Worm (Caenorhabditis elegans) whole organism, young adult: ENCODE measurements around the gene C26B9.5.

Experiments
- F37B4.10 ChIP-seq: fragments of 200-800 bp; sonication (Bioruptor generic); IDR thresholded peaks from 2 replicates; pipeline ENCODE4 v1.3.6; 2022; ENCODE audit warnings: missing genetic modification characterization, missing compliant biosample characterization
- F39B2.1 ChIP-seq: fragments of 200-800 bp; sonication (Bioruptor generic); IDR thresholded peaks from 2 replicates; pipeline ENCODE4 v1.3.6; 2022; ENCODE audit warnings: missing genetic modification reagents, missing genetic modification characterization, missing compliant biosample characterization
- F57C9.4 ChIP-seq: sonication (generic microtip); optimal IDR thresholded peaks from 2 replicates; lab custom pipeline; 2017; ENCODE audit warnings: mild to moderate bottlenecking, missing genetic modification characterization, missing compliant biosample characterization
- T26A5.8 ChIP-seq: sonication (generic microtip); optimal IDR thresholded peaks from 2 replicates; lab custom pipeline; 2016; ENCODE audit warnings: missing genetic modification characterization, missing compliant biosample characterization
- Y56A3A.18 ChIP-seq: fragments of 200-800 bp; sonication (Bioruptor generic); IDR thresholded peaks from 2 replicates; pipeline ENCODE4 v1.3.6; 2022; ENCODE audit warnings: missing genetic modification reagents, missing genetic modification characterization, missing compliant biosample characterization
- Y79H2A.3 ChIP-seq: fragments of 200-800 bp; sonication (Bioruptor generic); conservative IDR thresholded peaks from 2 replicates; pipeline ENCODE4 v1.3.6; 2022; ENCODE audit warnings: missing genetic modification reagents, missing genetic modification characterization, missing compliant biosample characterization
- akir-1 ChIP-seq: fragments of 200-800 bp; sonication (Bioruptor generic); optimal IDR thresholded peaks from 2 replicates; lab custom pipeline; 2018; ENCODE audit warnings: mild to moderate bottlenecking, missing genetic modification characterization, moderate library complexity, missing compliant biosample characterization
- ama-1 ChIP-seq, 3 experiments: fragments of 150-350 bp in 1 of 3; sonication (generic microtip) in 2 of 3; optimal IDR thresholded peaks; 2 replicates each; lab custom pipeline; 2014 to 2018; ENCODE audit warnings: missing biosample characterization in 2 of 3, missing genetic modification characterization in 2 of 3, missing genetic modification reagents in 2 of 3
- aptf-2 ChIP-seq: fragments of 200-800 bp; sonication (Bioruptor generic); conservative IDR thresholded peaks from 2 replicates; pipeline ENCODE4 v1.3.6; 2022; ENCODE audit warnings: missing genetic modification reagents, missing genetic modification characterization, missing compliant biosample characterization
- attf-3 ChIP-seq: fragments of 200-800 bp; sonication (Bioruptor generic); conservative IDR thresholded peaks from 2 replicates; pipeline ENCODE4 v1.3.6; 2022; ENCODE audit warnings: missing genetic modification reagents, missing genetic modification characterization, missing compliant biosample characterization
- ccch-3 ChIP-seq: fragments of 200-800 bp; sonication (Bioruptor generic); optimal IDR thresholded peaks from 2 replicates; lab custom pipeline; 2018; ENCODE audit warnings: mild to moderate bottlenecking, missing genetic modification characterization, missing compliant biosample characterization
- egl-44 ChIP-seq: fragments of 200-800 bp; sonication (Bioruptor generic); IDR thresholded peaks from 2 replicates; pipeline ENCODE4 v1.3.6; 2022; ENCODE audit warnings: missing genetic modification reagents, missing genetic modification characterization, missing compliant biosample characterization
- hrde-1 ChIP-seq: sonication (generic microtip); optimal IDR thresholded peaks from 2 replicates; lab custom pipeline; 2016; ENCODE audit warnings: missing genetic modification characterization, mild to moderate bottlenecking, missing compliant biosample characterization, moderate library complexity, missing genotype, missing genetic modification reagents, borderline replicate concordance
- lin-35 ChIP-seq, 3 experiments: fragments of 150-350 bp in 2 of 3; sonication (generic microtip) in 1 of 3; optimal IDR thresholded peaks; 2 replicates each; lab custom pipeline; 2014 to 2018; ENCODE audit warnings: missing biosample characterization in 3 of 3, missing genetic modification characterization in 3 of 3, missing genetic modification reagents in 3 of 3
- lir-1 ChIP-seq: fragments of 200-800 bp; sonication (Bioruptor generic); conservative IDR thresholded peaks from 2 replicates; pipeline ENCODE4 v1.3.6; 2022; ENCODE audit warnings: missing genetic modification reagents, missing genetic modification characterization, missing compliant biosample characterization
- lsl-1 ChIP-seq: fragments of 200-800 bp; sonication (Bioruptor generic); optimal IDR thresholded peaks from 2 replicates; lab custom pipeline; 2018; ENCODE audit warnings: mild to moderate bottlenecking, missing genetic modification characterization, moderate library complexity, missing compliant biosample characterization
- nhr-80 ChIP-seq: sonication (generic microtip); optimal IDR thresholded peaks from 2 replicates; lab custom pipeline; 2016; ENCODE audit warnings: missing genetic modification characterization, missing compliant biosample characterization
- snpc-1.1 ChIP-seq: sonication (generic microtip); optimal IDR thresholded peaks from 2 replicates; lab custom pipeline; 2017; ENCODE audit warnings: missing genetic modification characterization, mild to moderate bottlenecking, missing compliant biosample characterization, antibody characterized with exemption, moderate library complexity, missing genotype, missing genetic modification reagents; ENCODE audit not compliant: insufficient read depth
- snpc-1.3 ChIP-seq: sonication (generic microtip); optimal IDR thresholded peaks from 2 replicates; lab custom pipeline; 2017; ENCODE audit warnings: missing genetic modification characterization, mild to moderate bottlenecking, missing compliant biosample characterization, antibody characterized with exemption, moderate library complexity, missing genotype, missing genetic modification reagents; ENCODE audit not compliant: insufficient read depth
- snpc-4 ChIP-seq, 5 experiments: fragments of 150-350 bp in 1 of 5; sonication (generic microtip) in 4 of 5; optimal IDR thresholded peaks; 2 replicates each; lab custom pipeline; 2014 to 2018; ENCODE audit warnings: missing genetic modification characterization in 5 of 5, missing biosample characterization in 3 of 5, antibody characterized with exemption in 2 of 5, mild to moderate bottlenecking in 2 of 5, missing compliant biosample characterization in 2 of 5, missing genotype in 2 of 5, moderate library complexity in 2 of 5, missing genetic modification reagents in 1 of 5
- tbx-9 ChIP-seq: sonication (generic microtip); optimal IDR thresholded peaks from 2 replicates; lab custom pipeline; 2016; ENCODE audit warnings: borderline replicate concordance, missing genetic modification characterization, inconsistent platforms, missing compliant biosample characterization
- tlf-1 ChIP-seq: fragments of 200-800 bp; sonication (Bioruptor generic); optimal IDR thresholded peaks from 2 replicates; lab custom pipeline; 2018; ENCODE audit warnings: mild to moderate bottlenecking, missing genetic modification characterization, missing compliant biosample characterization
- xnd-1 ChIP-seq: sonication (generic microtip); optimal IDR thresholded peaks from 2 replicates; lab custom pipeline; 2016; ENCODE audit warnings: missing genotype, missing genetic modification reagents, missing genetic modification characterization, missing compliant biosample characterization
- ztf-28 ChIP-seq: fragments of 200-800 bp; sonication (Bioruptor generic); IDR thresholded peaks from 2 replicates; pipeline ENCODE4 v1.3.6; 2022; ENCODE audit warnings: missing genetic modification reagents, missing genetic modification characterization, missing compliant biosample characterization

The C26B9.5 gene

ce11 chrX:5373597-5373996 is 44.3 kb downstream of the C26B9.5 start:
- TF ChIP-seq F57C9.4 (tag; lab: Kevin White, UChicago) (no peak), T26A5.8 (tag; lab: Kevin White, UChicago) (no peak), snpc-1.1 (tag; lab: Kevin White, UChicago) (no peak), ztf-28 (GFP tag; lab: Robert Waterston, UW) (no peak), tlf-1 (no peak), lin-35 (GFP tag; optimal IDR thresholded peaks at IDR 0.05; lab: Kevin White, UChicago) (no peak), aptf-2 (GFP tag; lab: Robert Waterston, UW) (no peak)

ce11 chrX:5374742-5375141 is 45.5 kb downstream of the C26B9.5 start, which contains the start of gene sek-4:
Gene sek-4 (plus strand): TSS chrX:5375059.
- TF ChIP-seq hrde-1 (tag; lab: Kevin White, UChicago) (no peak), nhr-80 (peak; percentile 57)

- TF ChIP-seq Y56A3A.18 (GFP tag; lab: Robert Waterston, UW): no peak
- no peak for TF ChIP-seq Y79H2A.3 (GFP tag; lab: Robert Waterston, UW)
- TF ChIP-seq lir-1 (GFP tag; lab: Robert Waterston, UW): no peak
- no peak for TF ChIP-seq tbx-9
- TF ChIP-seq attf-3: no peak
- no peak for TF ChIP-seq F37B4.10 (GFP tag; lab: Robert Waterston, UW)
- no peak for TF ChIP-seq akir-1 (GFP tag; lab: Kevin White, UChicago)
- TF ChIP-seq F39B2.1 (GFP tag; lab: Robert Waterston, UW): no peak
- TF ChIP-seq ama-1 (optimal IDR thresholded peaks at IDR 0.05; lab: Kevin White, UChicago): no peak
- no peak for TF ChIP-seq ama-1 (GFP tag; optimal IDR thresholded peaks at IDR 0.05; lab: Kevin White, UChicago)
- no peak for TF ChIP-seq snpc-1.3 (tag; lab: Kevin White, UChicago)
- TF ChIP-seq snpc-4 (GFP tag; optimal IDR thresholded peaks at IDR 0.05; lab: Kevin White, UChicago): no peak
- TF ChIP-seq snpc-4 (tag; optimal IDR thresholded peaks at IDR 0.05; lab: Kevin White, UChicago): no peak
- no peak for TF ChIP-seq egl-44
- TF ChIP-seq ccch-3: no peak
- no peak for TF ChIP-seq xnd-1
- no peak for TF ChIP-seq lsl-1
These were observed 48.0 kb downstream of the C26B9.5 start, which contains the start of gene sek-5 for ce11 chrX:5377307-5377706. Gene sek-5 (plus strand): TSS chrX:5377607.
